Fruit fly (Drosophila melanogaster) whole organism, wandering third instar larva: ENCODE data around the gene crol.

Experiments used
- Hr78 ChIP-seq: fragments of >200 bp; optimal IDR thresholded peaks from 2 replicates; lab custom pipeline; 2017; ENCODE audit warnings: missing biosample characterization, missing genetic modification characterization
- N ChIP-seq: fragments of >200 bp; optimal IDR thresholded peaks from 2 replicates; lab custom pipeline; 2018; ENCODE audit warnings: missing biosample characterization, missing external identifiers, missing genetic modification characterization

DNA sequence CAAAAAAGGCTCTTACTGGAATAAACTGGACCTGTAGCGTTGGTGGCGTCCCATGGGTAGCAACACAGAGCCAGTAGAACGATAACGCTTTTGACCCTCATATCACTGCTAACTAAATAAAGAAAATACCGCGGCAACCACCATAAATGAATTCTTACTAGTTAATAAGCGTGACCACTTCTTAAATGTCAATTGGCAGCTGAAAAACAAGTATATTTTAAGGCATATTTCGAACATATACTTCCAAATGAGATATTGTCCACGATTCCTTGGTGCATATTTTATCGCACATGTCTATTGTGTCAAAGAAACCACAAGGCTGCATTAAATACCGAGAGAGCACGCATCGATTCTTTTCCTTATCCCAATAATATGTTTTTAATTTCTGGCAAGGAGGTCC, 55.3 kb downstream of the crol start, which contains the start of gene CG42471:
- TF ChIP-seq Hr78 (GFP tag; lab: Kevin White, UChicago): no peak
- TF ChIP-seq N: no peak
